Worm (Caenorhabditis elegans) whole organism, L4 larva: ENCODE results near the gene Y46G5A.36.
A peak's percentile ranks its signal among the peaks of the same experiment; 100 is the strongest.

Source experiments
- F26F4.8 ChIP-seq: fragments of 200-800 bp; sonication (Bioruptor generic); conservative IDR thresholded peaks from 2 replicates; pipeline ENCODE4 v1.3.6; 2022; ENCODE audit warnings: missing genetic modification characterization, missing compliant biosample characterization
- F44E2.7 ChIP-seq: fragments of 200-800 bp; sonication (Bioruptor generic); IDR thresholded peaks from 2 replicates; pipeline ENCODE4 v2.1.2; 2022; ENCODE audit warnings: missing genetic modification characterization, missing compliant biosample characterization
- Y48G9A.11 ChIP-seq: fragments of 200-800 bp; sonication (Bioruptor generic); IDR thresholded peaks from 2 replicates; pipeline ENCODE4 v1.3.6; 2022; ENCODE audit warnings: missing genetic modification reagents, missing genetic modification characterization, missing compliant biosample characterization
- ZK337.2 ChIP-seq: fragments of 200-800 bp; sonication (Bioruptor generic); IDR thresholded peaks from 2 replicates; pipeline ENCODE4 v1.3.6; 2022; ENCODE audit warnings: missing genetic modification reagents, missing genetic modification characterization, missing compliant biosample characterization
- aha-1 ChIP-seq: fragments of 150-350 bp; peaks from one replicate; lab custom pipeline; 2014; ENCODE audit warnings: missing biosample characterization, missing genetic modification characterization
- ama-1 ChIP-seq: fragments of 150-350 bp; optimal IDR thresholded peaks from 2 replicates; lab custom pipeline; 2014; ENCODE audit warnings: inconsistent platforms, mixed read lengths
- attf-4 ChIP-seq: sonication (generic microtip); optimal IDR thresholded peaks from 3 replicates; lab custom pipeline; 2017; ENCODE audit warnings: missing biosample characterization, missing genetic modification characterization
- ceh-20 ChIP-seq: fragments of 200-800 bp; sonication (Bioruptor generic); IDR thresholded peaks from 2 replicates; pipeline ENCODE4 v1.3.6; 2022; ENCODE audit warnings: missing genetic modification reagents, missing genetic modification characterization, missing compliant biosample characterization
- ceh-28 ChIP-seq: fragments of 150-350 bp; optimal IDR thresholded peaks from 2 replicates; lab custom pipeline; 2014; ENCODE audit warnings: missing biosample characterization, missing genetic modification reagents, missing genetic modification characterization
- cey-2 ChIP-seq: sonication (generic microtip); optimal IDR thresholded peaks from 3 replicates; lab custom pipeline; 2017; ENCODE audit warnings: missing genetic modification characterization, mild to moderate bottlenecking, missing compliant biosample characterization, antibody characterized with exemption, borderline replicate concordance; ENCODE audit not compliant: insufficient read depth
- daf-16 ChIP-seq, 3 experiments: sonication (generic microtip); optimal IDR thresholded peaks; 2 replicates each; lab custom pipeline; 2016 to 2017; ENCODE audit warnings: missing genetic modification characterization in 3 of 3, missing genetic modification reagents in 3 of 3, mild to moderate bottlenecking in 2 of 3, missing compliant biosample characterization in 2 of 3, missing biosample characterization in 1 of 3, moderate library complexity in 1 of 3
- daf-19 ChIP-seq: fragments of 200-800 bp; sonication (Bioruptor generic); conservative IDR thresholded peaks from 2 replicates; pipeline ENCODE4 v1.3.6; 2022; ENCODE audit warnings: missing genetic modification characterization, missing compliant biosample characterization
- daf-8 ChIP-seq: fragments of 200-800 bp; sonication (Bioruptor generic); IDR thresholded peaks from 2 replicates; pipeline ENCODE4 v1.3.6; 2022; ENCODE audit warnings: missing genetic modification characterization, missing compliant biosample characterization
- dmd-6 ChIP-seq: fragments of 200-800 bp; sonication (Bioruptor generic); IDR thresholded peaks from 2 replicates; pipeline ENCODE4 v1.3.6; 2022; ENCODE audit warnings: missing genetic modification reagents, missing genetic modification characterization, missing compliant biosample characterization
- egl-27 ChIP-seq: sonication (generic microtip); optimal IDR thresholded peaks from 3 replicates; lab custom pipeline; 2017; ENCODE audit warnings: missing biosample characterization, missing genetic modification reagents, missing genetic modification characterization
- egl-43 ChIP-seq: fragments of 200-800 bp; sonication (Bioruptor generic); IDR thresholded peaks from 2 replicates; pipeline ENCODE4 v1.3.6; 2022; ENCODE audit warnings: missing genetic modification reagents, missing genetic modification characterization, missing compliant biosample characterization
- fkh-10 ChIP-seq: fragments of 150-350 bp; optimal IDR thresholded peaks from 2 replicates; lab custom pipeline; 2014; ENCODE audit warnings: missing biosample characterization, missing genetic modification reagents, missing genetic modification characterization
- hif-1 ChIP-seq, 2 experiments: sonication (generic microtip); optimal IDR thresholded peaks; 2 replicates each; lab custom pipeline; 2016 to 2017; ENCODE audit warnings: missing compliant biosample characterization in 2 of 2, missing genetic modification characterization in 2 of 2, missing genetic modification reagents in 2 of 2, missing genotype in 2 of 2, mild to moderate bottlenecking in 1 of 2
- hlh-30 ChIP-seq: sonication (generic microtip); optimal IDR thresholded peaks from 2 replicates; lab custom pipeline; 2017; ENCODE audit warnings: antibody characterized with exemption, mild to moderate bottlenecking, missing genetic modification characterization, missing compliant biosample characterization; ENCODE audit not compliant: insufficient read depth
- hmg-1.1 ChIP-seq: fragments of 200-800 bp; sonication (Bioruptor generic); IDR thresholded peaks from 2 replicates; pipeline ENCODE4 v1.3.6; 2022; ENCODE audit warnings: missing genetic modification reagents, missing genetic modification characterization, missing compliant biosample characterization
- lin-1 ChIP-seq: fragments of 200-800 bp; sonication (Bioruptor generic); IDR thresholded peaks from 2 replicates; pipeline ENCODE4 v1.3.6; 2022; ENCODE audit warnings: missing genetic modification reagents, missing genetic modification characterization, missing compliant biosample characterization
- lin-13 ChIP-seq: fragments of 150-350 bp; optimal IDR thresholded peaks from 2 replicates; lab custom pipeline; 2014; ENCODE audit warnings: missing biosample characterization, missing genetic modification reagents, missing genetic modification characterization
- lsy-2 ChIP-seq, 2 experiments: fragments of 150-350 bp in 1 of 2; sonication (generic microtip) in 1 of 2; optimal IDR thresholded peaks; 2 replicates each; lab custom pipeline; 2014 to 2017; ENCODE audit warnings: missing biosample characterization in 2 of 2, missing genetic modification characterization in 2 of 2
- madf-9 ChIP-seq: fragments of 200-800 bp; sonication (Bioruptor generic); conservative IDR thresholded peaks from 2 replicates; pipeline ENCODE4 v1.3.6; 2022; ENCODE audit warnings: missing genetic modification reagents, missing genetic modification characterization, missing compliant biosample characterization
- nhr-10 ChIP-seq: fragments of 150-350 bp; optimal IDR thresholded peaks from 2 replicates; lab custom pipeline; 2014; ENCODE audit warnings: missing biosample characterization, missing genetic modification characterization
- nhr-237 ChIP-seq: sonication (generic microtip); optimal IDR thresholded peaks from 2 replicates; lab custom pipeline; 2017; ENCODE audit warnings: missing biosample characterization, missing genetic modification characterization
- nhr-25 ChIP-seq: sonication (generic microtip); optimal IDR thresholded peaks from 2 replicates; lab custom pipeline; 2017; ENCODE audit warnings: missing genetic modification characterization, mild to moderate bottlenecking, missing compliant biosample characterization, antibody characterized with exemption, moderate library complexity, borderline replicate concordance; ENCODE audit not compliant: insufficient read depth
- nhr-76 ChIP-seq: fragments of 150-350 bp; optimal IDR thresholded peaks from 2 replicates; lab custom pipeline; 2014; ENCODE audit warnings: missing biosample characterization, missing genetic modification characterization
- saeg-2 ChIP-seq: fragments of 200-800 bp; sonication (Bioruptor generic); IDR thresholded peaks from 2 replicates; pipeline ENCODE4 v1.3.6; 2022; ENCODE audit warnings: missing genetic modification reagents, missing genetic modification characterization, missing compliant biosample characterization
- sdz-12 ChIP-seq: fragments of 200-800 bp; sonication (Bioruptor generic); optimal IDR thresholded peaks from 2 replicates; lab custom pipeline; 2018; ENCODE audit warnings: mild to moderate bottlenecking, missing genetic modification characterization, missing compliant biosample characterization
- set-16 ChIP-seq: fragments of 200-800 bp; sonication (Bioruptor generic); IDR thresholded peaks from 2 replicates; pipeline ENCODE4 v1.3.6; 2022; ENCODE audit warnings: missing genetic modification reagents, missing genetic modification characterization, missing compliant biosample characterization
- spr-3 ChIP-seq: fragments of 200-800 bp; sonication (Bioruptor generic); optimal IDR thresholded peaks from 2 replicates; lab custom pipeline; 2018; ENCODE audit warnings: mild to moderate bottlenecking, missing genetic modification characterization, missing compliant biosample characterization
- tra-1 ChIP-seq: fragments of 200-800 bp; sonication (Bioruptor generic); IDR thresholded peaks from 2 replicates; pipeline ENCODE4 v1.3.6; 2022; ENCODE audit warnings: missing genetic modification reagents, missing genetic modification characterization, missing compliant biosample characterization
- unc-62 ChIP-seq, 3 experiments: fragments of 150-350 bp in 1 of 3; sonication (generic microtip); optimal IDR thresholded peaks in 2 of 3; peaks in 1 of 3; 1 replicate in 1 of 3; 2 replicates in 2 of 3; lab custom pipeline; 2014 to 2017; ENCODE audit warnings: missing biosample characterization in 3 of 3, missing genetic modification characterization in 3 of 3, missing genetic modification reagents in 3 of 3, missing genotype in 1 of 3
- zag-1 ChIP-seq: fragments of 150-350 bp; optimal IDR thresholded peaks from 2 replicates; lab custom pipeline; 2014; ENCODE audit warnings: missing biosample characterization, missing genetic modification characterization
- zip-2 ChIP-seq: fragments of 150-350 bp; optimal IDR thresholded peaks from 2 replicates; lab custom pipeline; 2014; ENCODE audit warnings: missing biosample characterization, missing genetic modification characterization
- ztf-11 ChIP-seq: fragments of 150-350 bp; optimal IDR thresholded peaks from 2 replicates; lab custom pipeline; 2014; ENCODE audit warnings: missing biosample characterization, missing genetic modification characterization
- ztf-7 ChIP-seq: fragments of 150-350 bp; optimal IDR thresholded peaks from 2 replicates; lab custom pipeline; 2014; ENCODE audit warnings: missing biosample characterization, missing genetic modification characterization

Gene Y46G5A.36

DNA sequence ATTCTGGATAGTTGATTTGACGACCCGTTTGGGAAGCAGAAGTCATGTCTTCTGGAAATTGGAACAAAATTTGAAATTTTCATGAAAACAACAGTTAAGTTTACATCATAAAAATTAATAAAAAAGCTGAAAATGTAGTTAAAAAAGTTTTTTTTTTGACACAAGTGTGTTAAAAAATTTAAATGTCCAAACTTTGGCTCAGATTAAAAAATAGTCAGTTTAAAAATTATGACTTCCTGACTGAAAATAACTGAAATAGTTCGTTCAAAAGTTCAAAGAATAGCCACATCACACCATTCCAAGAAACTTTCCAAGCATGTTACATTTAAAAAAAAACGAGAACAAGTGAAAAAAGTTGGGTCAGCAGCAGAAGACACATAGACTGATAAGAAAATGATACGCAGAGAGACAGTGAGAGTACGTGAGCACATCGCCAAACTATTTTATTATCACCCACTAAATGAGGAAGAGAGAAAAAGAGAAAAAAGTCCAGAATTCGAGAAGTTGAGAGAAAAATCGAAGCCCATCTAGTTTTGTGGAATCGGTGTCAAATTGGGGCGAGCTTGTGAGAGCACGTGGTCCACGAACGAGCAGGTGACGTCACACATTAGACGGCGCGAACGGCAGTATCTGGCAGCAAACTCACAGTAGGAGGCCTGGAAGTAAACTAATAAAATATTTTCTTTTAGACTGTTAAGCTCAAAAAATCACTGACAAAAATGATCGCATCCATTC lies 6.9 kb upstream of the Y46G5A.36 start, which contains the start of gene acl-7 (continued):
- no peak for TF ChIP-seq fkh-10 (GFP tag; lab: Kevin White, UChicago)
- no peak for TF ChIP-seq daf-16 (GFP tag; optimal IDR thresholded peaks at IDR 0.05; lab: Kevin White, UChicago)
- peak; percentile 52 for TF ChIP-seq daf-16 (tag; optimal IDR thresholded peaks at IDR 0.05; lab: Kevin White, UChicago)
- peak; percentile 46; the same call in 1 of the 2 replicates for TF ChIP-seq dmd-6 (GFP tag; lab: Robert Waterston, UW)
- no peak for TF ChIP-seq nhr-10
- no peak for TF ChIP-seq tra-1 (GFP tag; lab: Robert Waterston, UW)
- TF ChIP-seq F44E2.7 (GFP tag; lab: Robert Waterston, UW): no peak
- no peak for TF ChIP-seq ztf-11 (tag; lab: Kevin White, UChicago)
- no peak for TF ChIP-seq set-16 (GFP tag; lab: Robert Waterston, UW)
- no peak for TF ChIP-seq attf-4 (tag; lab: Kevin White, UChicago)
- no peak for TF ChIP-seq spr-3
- no peak for TF ChIP-seq unc-62 (GFP tag; optimal IDR thresholded peaks at IDR 0.05 in 1 of 2; lab: Kevin White, UChicago)
- TF ChIP-seq unc-62 (tag; optimal IDR thresholded peaks at IDR 0.05; lab: Kevin White, UChicago): no peak
- TF ChIP-seq lsy-2 (tag; optimal IDR thresholded peaks at IDR 0.05; lab: Kevin White, UChicago): no peak
- no peak for TF ChIP-seq lin-13 (GFP tag; lab: Kevin White, UChicago)
- no peak for TF ChIP-seq Y48G9A.11 (GFP tag; lab: Robert Waterston, UW)
- no peak for TF ChIP-seq saeg-2

DNA sequence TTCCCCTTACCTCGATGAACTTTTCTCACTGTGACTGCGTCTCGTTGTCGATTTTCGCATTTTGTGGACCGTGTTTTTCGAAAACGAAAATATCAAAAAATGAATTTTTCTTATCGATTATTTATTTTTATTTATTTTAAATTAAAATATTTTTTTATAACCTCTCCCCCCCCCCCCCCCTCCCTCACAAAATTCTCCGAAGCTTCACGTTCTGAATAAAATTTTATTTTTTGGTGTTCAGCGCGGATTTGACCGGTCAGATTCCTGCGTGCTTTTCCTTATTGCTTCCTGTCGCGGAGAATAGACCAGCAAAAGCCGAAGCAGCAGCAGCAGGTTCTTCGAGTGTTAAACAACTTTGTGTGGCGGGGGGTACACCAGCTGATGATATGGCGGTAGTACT lies 5.0 kb upstream of the Y46G5A.36 start, which contains the start of gene Y46G5A.22:
Gene Y46G5A.22, minus strand, starts transcription at position 101 of the 400 bp plus-strand sequence.
- TF ChIP-seq ztf-11 (tag; lab: Kevin White, UChicago) (no peak), hif-1 (tag; optimal IDR thresholded peaks at IDR 0.05; lab: Kevin White, UChicago) (no peak), cey-2 (tag; lab: Kevin White, UChicago) (no peak), ZK337.2 (GFP tag; lab: Robert Waterston, UW) (no peak), nhr-237 (tag; lab: Kevin White, UChicago) (no peak), unc-62 (GFP tag; optimal IDR thresholded peaks at IDR 0.05 in 1 of 2; lab: Kevin White, UChicago) (peak in 1 of 2 experiments; percentile 72), unc-62 (tag; optimal IDR thresholded peaks at IDR 0.05; lab: Kevin White, UChicago) (no peak), hlh-30 (peak; percentile 15), nhr-76 (tag; lab: Kevin White, UChicago) (no peak), daf-19 (GFP tag; lab: Robert Waterston, UW) (no peak), egl-43 (no peak)

DNA sequence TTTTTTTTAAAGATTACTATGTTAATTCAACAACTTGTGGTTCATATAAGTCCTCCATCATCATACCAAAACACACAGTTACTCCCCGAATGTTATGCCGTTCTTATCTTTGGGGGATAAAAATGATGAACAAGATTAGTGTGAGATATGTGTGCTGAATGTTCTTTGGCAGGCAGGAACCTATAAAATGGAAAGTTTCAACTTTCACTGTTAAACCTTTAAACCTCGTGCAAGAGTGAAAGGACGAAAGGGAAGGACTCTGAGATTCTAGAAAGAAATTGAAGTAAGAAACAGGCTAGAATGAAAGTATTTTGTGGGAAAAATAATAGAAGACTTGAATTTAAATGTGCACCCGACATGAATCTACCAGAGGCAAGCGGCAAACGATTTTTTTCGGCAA lies 3.5 kb upstream of the Y46G5A.36 start:
- TF ChIP-seq zag-1 (tag; lab: Kevin White, UChicago) (no peak), nhr-76 (tag; lab: Kevin White, UChicago) (no peak), egl-27 (tag; lab: Kevin White, UChicago) (no peak), nhr-25 (tag; lab: Kevin White, UChicago) (no peak), daf-8 (GFP tag; lab: Robert Waterston, UW) (no peak)

DNA sequence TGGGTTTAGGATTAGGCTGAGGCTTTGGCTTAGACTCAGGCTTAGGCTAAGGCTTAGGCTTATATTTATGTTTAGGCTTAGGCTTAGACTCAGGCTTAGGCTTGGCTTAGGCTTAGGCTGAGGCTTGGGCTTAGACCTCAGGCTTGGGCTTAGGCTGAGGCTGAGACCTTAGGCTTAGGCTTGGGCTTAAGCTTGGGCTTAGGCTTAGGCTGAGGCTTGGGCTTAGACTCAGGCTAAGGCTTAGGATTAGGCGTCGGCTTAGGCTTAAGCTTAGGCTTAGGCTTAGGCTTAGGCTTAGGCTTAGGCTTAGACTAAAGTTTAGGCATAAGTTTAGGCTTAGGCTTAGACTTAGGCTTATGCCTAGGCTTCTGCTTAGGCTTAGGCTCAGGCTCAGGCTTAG lies 984 bp downstream of the Y46G5A.36 start:
- TF ChIP-seq F26F4.8 (GFP tag; lab: Robert Waterston, UW) (0 out of 2 replicates have a peak, but pooled peaks have one; percentile 39), aha-1 (tag; lab: Kevin White, UChicago) (peak; percentile 77), daf-16 (GFP tag; optimal IDR thresholded peaks at IDR 0.05; lab: Kevin White, UChicago) (no peak), daf-16 (tag; optimal IDR thresholded peaks at IDR 0.05; lab: Kevin White, UChicago) (no peak), ceh-28 (no peak), ceh-20 (GFP tag; lab: Robert Waterston, UW) (no peak), lin-13 (GFP tag; lab: Kevin White, UChicago) (no peak), madf-9 (no peak), hmg-1.1 (GFP tag; lab: Robert Waterston, UW) (0 out of 2 replicates have a peak, but pooled peaks have one; percentile 24), lin-1 (GFP tag; lab: Robert Waterston, UW) (no peak), ztf-7 (tag; lab: Kevin White, UChicago) (no peak), zip-2 (tag; lab: Kevin White, UChicago) (no peak), sdz-12 (GFP tag; lab: Kevin White, UChicago) (no peak), ama-1 (lab: Kevin White, UChicago) (no peak)
